Worm (Caenorhabditis elegans): ENCODE results near the gene T28C6.5.

ce11 chrIV:8848983-8849382 lies 27.7 kb downstream of the T28C6.5 start:
- no peak for TF ChIP-seq ama-1 (optimal IDR thresholded peaks at IDR 0.05)
- TF ChIP-seq ama-1 (GFP tag; optimal IDR thresholded peaks at IDR 0.05) = no peak
- no peak for TF ChIP-seq F10E7.11 (tag; optimal IDR thresholded peaks at IDR 0.05)
- no peak for TF ChIP-seq dpff-1 (tag; optimal IDR thresholded peaks at IDR 0.05)
- no peak for TF ChIP-seq ceh-58 (GFP tag; IDR thresholded peaks at IDR 0.05)
- no peak for TF ChIP-seq F57A8.1 (GFP tag; optimal IDR thresholded peaks at IDR 0.05)
- TF ChIP-seq pbrm-1 (GFP tag; IDR thresholded peaks at IDR 0.05) = no peak
- no peak for TF ChIP-seq lin-35 (GFP tag; optimal IDR thresholded peaks at IDR 0.05)
- no peak for TF ChIP-seq mxl-1 (tag; optimal IDR thresholded peaks at IDR 0.05)
- TF ChIP-seq lsy-27 (tag; optimal IDR thresholded peaks at IDR 0.05; ENCODE audit: borderline replicate concordance, insufficient read depth) = no peak
- no peak for TF ChIP-seq B0035.1 (tag; optimal IDR thresholded peaks at IDR 0.05)
- TF ChIP-seq efl-1 (GFP tag; optimal IDR thresholded peaks at IDR 0.05) = no peak
